Worm (Caenorhabditis elegans) whole organism, young adult: ENCODE data around the gene nol-56.
A peak's percentile ranks its signal among the peaks of the same experiment; 100 is the strongest.

Source experiments
- B0019.2 ChIP-seq: fragments of 200-800 bp; sonication (Bioruptor generic); conservative IDR thresholded peaks from 2 replicates; pipeline ENCODE4 v1.3.6; 2022; ENCODE audit warnings: missing genetic modification reagents, missing genetic modification characterization, missing compliant biosample characterization
- B0035.1 ChIP-seq: sonication (generic microtip); optimal IDR thresholded peaks from 2 replicates; lab custom pipeline; 2016; ENCODE audit warnings: missing genetic modification characterization, mild to moderate bottlenecking, missing compliant biosample characterization, missing genotype, missing genetic modification reagents
- B0336.3 ChIP-seq: fragments of 200-800 bp; sonication (Bioruptor generic); IDR thresholded peaks from 2 replicates; pipeline ENCODE4 v1.3.6; 2022; ENCODE audit warnings: missing genetic modification characterization, missing compliant biosample characterization
- C06A6.2 ChIP-seq: fragments of 200-800 bp; sonication (Bioruptor generic); conservative IDR thresholded peaks from 2 replicates; pipeline ENCODE4 v1.3.6; 2022; ENCODE audit warnings: missing genetic modification characterization, missing compliant biosample characterization
- F22D6.2 ChIP-seq: sonication (generic microtip); optimal IDR thresholded peaks from 2 replicates; lab custom pipeline; 2016; ENCODE audit warnings: mild to moderate bottlenecking, missing genetic modification characterization, missing compliant biosample characterization
- F33H1.4 ChIP-seq: fragments of 200-800 bp; sonication (Bioruptor generic); IDR thresholded peaks from 2 replicates; pipeline ENCODE4 v1.3.6; 2022; ENCODE audit warnings: missing genetic modification reagents, missing genetic modification characterization, missing compliant biosample characterization
- F37B4.10 ChIP-seq: fragments of 200-800 bp; sonication (Bioruptor generic); IDR thresholded peaks from 2 replicates; pipeline ENCODE4 v1.3.6; 2022; ENCODE audit warnings: missing genetic modification characterization, missing compliant biosample characterization
- F39B2.1 ChIP-seq: fragments of 200-800 bp; sonication (Bioruptor generic); IDR thresholded peaks from 2 replicates; pipeline ENCODE4 v1.3.6; 2022; ENCODE audit warnings: missing genetic modification reagents, missing genetic modification characterization, missing compliant biosample characterization
- F52B5.7 ChIP-seq: sonication (generic microtip); optimal IDR thresholded peaks from 2 replicates; lab custom pipeline; 2016; ENCODE audit warnings: mild to moderate bottlenecking, missing genetic modification characterization, missing compliant biosample characterization
- K12H6.12 ChIP-seq: fragments of 200-800 bp; sonication (Bioruptor generic); optimal IDR thresholded peaks from 2 replicates; lab custom pipeline; 2018; ENCODE audit warnings: mild to moderate bottlenecking, missing genetic modification characterization, missing compliant biosample characterization
- Y67H2A.10 ChIP-seq: fragments of 200-800 bp; sonication (Bioruptor generic); conservative IDR thresholded peaks from 2 replicates; pipeline ENCODE4 v1.3.6; 2022; ENCODE audit warnings: missing genetic modification reagents, missing genetic modification characterization, missing compliant biosample characterization
- Y79H2A.3 ChIP-seq: fragments of 200-800 bp; sonication (Bioruptor generic); conservative IDR thresholded peaks from 2 replicates; pipeline ENCODE4 v1.3.6; 2022; ENCODE audit warnings: missing genetic modification reagents, missing genetic modification characterization, missing compliant biosample characterization
- ZK185.1 ChIP-seq: sonication (generic microtip); optimal IDR thresholded peaks from 2 replicates; lab custom pipeline; 2016; ENCODE audit warnings: mild to moderate bottlenecking, missing genetic modification characterization, missing compliant biosample characterization; ENCODE audit not compliant: poor library complexity, severe bottlenecking
- akir-1 ChIP-seq: fragments of 200-800 bp; sonication (Bioruptor generic); optimal IDR thresholded peaks from 2 replicates; lab custom pipeline; 2018; ENCODE audit warnings: mild to moderate bottlenecking, missing genetic modification characterization, moderate library complexity, missing compliant biosample characterization
- aptf-3 ChIP-seq: fragments of 200-800 bp; sonication (Bioruptor generic); IDR thresholded peaks from 2 replicates; pipeline ENCODE4 v1.3.6; 2022; ENCODE audit warnings: missing genetic modification characterization, missing compliant biosample characterization
- athp-1 ChIP-seq: sonication (generic microtip); optimal IDR thresholded peaks from 2 replicates; lab custom pipeline; 2017; ENCODE audit warnings: mild to moderate bottlenecking, missing genetic modification characterization, missing compliant biosample characterization
- attf-5 ChIP-seq: fragments of 200-800 bp; sonication (Bioruptor generic); optimal IDR thresholded peaks from 2 replicates; lab custom pipeline; 2018; ENCODE audit warnings: mild to moderate bottlenecking, missing genetic modification characterization, missing compliant biosample characterization
- bed-1 ChIP-seq: fragments of 200-800 bp; sonication (Bioruptor generic); IDR thresholded peaks from 2 replicates; pipeline ENCODE4 v1.3.6; 2022; ENCODE audit warnings: missing genetic modification reagents, missing genetic modification characterization, missing compliant biosample characterization
- ceh-100 ChIP-seq: fragments of 200-800 bp; sonication (Bioruptor generic); IDR thresholded peaks from 2 replicates; pipeline ENCODE4 v1.3.6; 2022; ENCODE audit warnings: missing genetic modification reagents, missing genetic modification characterization, missing compliant biosample characterization
- ceh-27 ChIP-seq: fragments of 200-800 bp; sonication (Bioruptor generic); optimal IDR thresholded peaks from 2 replicates; lab custom pipeline; 2018; ENCODE audit warnings: mild to moderate bottlenecking, missing genetic modification characterization, moderate library complexity, missing compliant biosample characterization
- ceh-91 ChIP-seq: fragments of 200-800 bp; sonication (Bioruptor generic); IDR thresholded peaks from 2 replicates; pipeline ENCODE4 v1.3.6; 2022; ENCODE audit warnings: missing genetic modification reagents, missing genetic modification characterization, missing compliant biosample characterization
- chd-7 ChIP-seq: sonication (generic microtip); optimal IDR thresholded peaks from 2 replicates; lab custom pipeline; 2016; ENCODE audit warnings: mild to moderate bottlenecking, missing genetic modification characterization, moderate library complexity, missing compliant biosample characterization
- dox-1 ChIP-seq: fragments of 200-800 bp; sonication (Bioruptor generic); IDR thresholded peaks from 2 replicates; pipeline ENCODE4 v1.3.6; 2022; ENCODE audit warnings: missing genetic modification reagents, missing genetic modification characterization, missing compliant biosample characterization
- egl-18 ChIP-seq: fragments of 200-800 bp; sonication (Bioruptor generic); IDR thresholded peaks from 2 replicates; pipeline ENCODE4 v1.3.6; 2022; ENCODE audit warnings: missing genetic modification reagents, missing genetic modification characterization, missing compliant biosample characterization
- egl-44 ChIP-seq: fragments of 200-800 bp; sonication (Bioruptor generic); IDR thresholded peaks from 2 replicates; pipeline ENCODE4 v1.3.6; 2022; ENCODE audit warnings: missing genetic modification reagents, missing genetic modification characterization, missing compliant biosample characterization
- egrh-3 ChIP-seq: fragments of 200-800 bp; sonication (Bioruptor generic); IDR thresholded peaks from 2 replicates; pipeline ENCODE4 v1.3.6; 2022; ENCODE audit warnings: missing genetic modification reagents, missing genetic modification characterization, missing compliant biosample characterization
- ekl-4 ChIP-seq: fragments of 200-800 bp; sonication (Bioruptor generic); IDR thresholded peaks from 2 replicates; pipeline ENCODE4 v1.3.6; 2022; ENCODE audit warnings: missing genetic modification reagents, missing genetic modification characterization, missing compliant biosample characterization
- gei-17 ChIP-seq: fragments of 200-800 bp; sonication (Bioruptor generic); optimal IDR thresholded peaks from 2 replicates; lab custom pipeline; 2018; ENCODE audit warnings: mild to moderate bottlenecking, missing genetic modification characterization, missing compliant biosample characterization
- hmg-1.2 ChIP-seq: fragments of 200-800 bp; sonication (Bioruptor generic); IDR thresholded peaks from 2 replicates; pipeline ENCODE4 v1.3.6; 2022; ENCODE audit warnings: missing genetic modification reagents, missing genetic modification characterization, missing compliant biosample characterization
- hrde-1 ChIP-seq: sonication (generic microtip); optimal IDR thresholded peaks from 2 replicates; lab custom pipeline; 2016; ENCODE audit warnings: missing genetic modification characterization, mild to moderate bottlenecking, missing compliant biosample characterization, moderate library complexity, missing genotype, missing genetic modification reagents, borderline replicate concordance
- hsf-1 ChIP-seq: fragments of 200-800 bp; sonication (Bioruptor generic); IDR thresholded peaks from 2 replicates; pipeline ENCODE4 v1.3.6; 2022; ENCODE audit warnings: missing genetic modification reagents, missing genetic modification characterization, missing compliant biosample characterization
- let-526 ChIP-seq: fragments of 200-800 bp; sonication (Bioruptor generic); IDR thresholded peaks from 2 replicates; pipeline ENCODE4 v1.3.6; 2022; ENCODE audit warnings: missing genetic modification reagents, missing genetic modification characterization, missing compliant biosample characterization
- lin-35 ChIP-seq, 3 experiments: fragments of 150-350 bp in 2 of 3; sonication (generic microtip) in 1 of 3; optimal IDR thresholded peaks; 2 replicates each; lab custom pipeline; 2014 to 2018; ENCODE audit warnings: missing biosample characterization in 3 of 3, missing genetic modification characterization in 3 of 3, missing genetic modification reagents in 3 of 3
- lir-1 ChIP-seq: fragments of 200-800 bp; sonication (Bioruptor generic); conservative IDR thresholded peaks from 2 replicates; pipeline ENCODE4 v1.3.6; 2022; ENCODE audit warnings: missing genetic modification reagents, missing genetic modification characterization, missing compliant biosample characterization
- lsl-1 ChIP-seq: fragments of 200-800 bp; sonication (Bioruptor generic); optimal IDR thresholded peaks from 2 replicates; lab custom pipeline; 2018; ENCODE audit warnings: mild to moderate bottlenecking, missing genetic modification characterization, moderate library complexity, missing compliant biosample characterization
- madf-3 ChIP-seq: fragments of 200-800 bp; sonication (Bioruptor generic); IDR thresholded peaks from 2 replicates; pipeline ENCODE4 v1.3.6; 2022; ENCODE audit warnings: missing genetic modification reagents, missing genetic modification characterization, missing compliant biosample characterization
- madf-8 ChIP-seq: fragments of 200-800 bp; sonication (Bioruptor generic); conservative IDR thresholded peaks from 2 replicates; pipeline ENCODE4 v1.3.6; 2022; ENCODE audit warnings: missing genetic modification reagents, missing genetic modification characterization, missing compliant biosample characterization
- nfyb-1 ChIP-seq: fragments of 200-800 bp; sonication (Bioruptor generic); IDR thresholded peaks from 2 replicates; pipeline ENCODE4 v1.3.6; 2022; ENCODE audit warnings: missing genetic modification reagents, missing genetic modification characterization, missing compliant biosample characterization
- nhr-120 ChIP-seq: fragments of 200-800 bp; sonication (Bioruptor generic); IDR thresholded peaks from 2 replicates; pipeline ENCODE4 v1.3.6; 2022; ENCODE audit warnings: missing genetic modification characterization, missing compliant biosample characterization
- rec-8 ChIP-seq, 2 experiments: sonication (generic microtip); optimal IDR thresholded peaks; 2 replicates each; lab custom pipeline; 2016; ENCODE audit warnings: mild to moderate bottlenecking in 2 of 2, missing genetic modification characterization in 2 of 2, missing genetic modification reagents in 2 of 2, missing genotype in 2 of 2, missing biosample characterization in 1 of 2, missing compliant biosample characterization in 1 of 2, moderate library complexity in 1 of 2
- repo-1 ChIP-seq: sonication (generic microtip); optimal IDR thresholded peaks from 2 replicates; lab custom pipeline; 2017; ENCODE audit warnings: mild to moderate bottlenecking, missing genetic modification characterization, missing compliant biosample characterization
- snpc-3.4 ChIP-seq: sonication (generic microtip); optimal IDR thresholded peaks from 2 replicates; lab custom pipeline; 2017; ENCODE audit warnings: missing genetic modification characterization, mild to moderate bottlenecking, missing compliant biosample characterization, antibody characterized with exemption, moderate library complexity, missing genotype, missing genetic modification reagents
- somi-1 ChIP-seq: fragments of 200-800 bp; sonication (Bioruptor generic); optimal IDR thresholded peaks from 2 replicates; lab custom pipeline; 2018; ENCODE audit warnings: mild to moderate bottlenecking, missing genetic modification characterization, missing compliant biosample characterization
- tbp1 ChIP-seq: fragments of 200-800 bp; sonication (Bioruptor generic); optimal IDR thresholded peaks from 2 replicates; lab custom pipeline; 2018; ENCODE audit warnings: mild to moderate bottlenecking, missing genetic modification characterization, missing compliant biosample characterization
- tlf-1 ChIP-seq: fragments of 200-800 bp; sonication (Bioruptor generic); optimal IDR thresholded peaks from 2 replicates; lab custom pipeline; 2018; ENCODE audit warnings: mild to moderate bottlenecking, missing genetic modification characterization, missing compliant biosample characterization
- unc-130 ChIP-seq: sonication (generic microtip); optimal IDR thresholded peaks from 2 replicates; lab custom pipeline; 2016; ENCODE audit warnings: missing genetic modification reagents, missing genetic modification characterization, missing compliant biosample characterization

The nol-56 gene

ce11 chrV:10342904-10343303, 9.9 kb downstream of the nol-56 start, which contains the start of gene K07C5.3 (continued):
- TF ChIP-seq ceh-27 (GFP tag; lab: Kevin White, UChicago): no peak
- TF ChIP-seq unc-130 (GFP tag; lab: Kevin White, UChicago): no peak
- TF ChIP-seq ZK185.1 (tag; lab: Kevin White, UChicago): no peak
- no peak for TF ChIP-seq Y67H2A.10 (GFP tag; lab: Robert Waterston, UW)
- TF ChIP-seq B0336.3 (GFP tag; lab: Robert Waterston, UW): 0 out of 2 replicates have a peak, but pooled peaks have one; percentile 11
- TF ChIP-seq athp-1 (tag; lab: Kevin White, UChicago): peak; percentile 74
- no peak for TF ChIP-seq nhr-120
- peak; percentile 63 for TF ChIP-seq hsf-1 (GFP tag; lab: Robert Waterston, UW)
- TF ChIP-seq madf-3: peak; percentile 76
- TF ChIP-seq egrh-3 (GFP tag; lab: Robert Waterston, UW): no peak
- TF ChIP-seq F22D6.2: no peak
- TF ChIP-seq akir-1: no peak
- no peak for TF ChIP-seq B0019.2 (GFP tag; lab: Robert Waterston, UW)
- TF ChIP-seq chd-7 (tag; lab: Kevin White, UChicago): peak; percentile 38
- no peak for TF ChIP-seq rec-8 (tag; optimal IDR thresholded peaks at IDR 0.05; lab: Kevin White, UChicago)
- TF ChIP-seq snpc-3.4: no peak
- TF ChIP-seq, all 124 proteins: peak for 19

DNA sequence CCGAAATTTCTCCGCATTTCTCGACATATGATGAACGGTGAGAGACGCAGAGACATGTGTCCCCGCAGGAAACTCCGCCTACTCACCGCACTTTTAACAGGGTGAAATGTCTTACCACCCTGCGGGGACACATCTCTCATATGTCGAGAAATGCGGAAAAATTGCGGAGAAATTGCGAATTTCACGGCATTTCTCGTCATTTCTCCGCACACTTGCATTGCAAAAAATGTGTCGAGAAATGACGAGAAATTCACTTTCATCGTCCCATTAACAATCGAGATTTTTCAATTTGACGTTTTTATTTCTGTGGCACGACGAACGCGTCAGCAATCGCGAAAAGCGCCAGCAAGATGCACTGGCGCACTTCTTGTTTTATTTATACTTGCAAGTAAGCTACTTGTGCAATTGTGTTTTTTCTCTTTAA, 10.9 kb downstream of the nol-56 start, which contains the start of gene K07C5.13:
TSS of gene K07C5.13 (plus strand) at position 151 of the 424 bp plus-strand sequence.
- TF ChIP-seq gei-17 (GFP tag; lab: Kevin White, UChicago) (peak; percentile 70), F37B4.10 (GFP tag; lab: Robert Waterston, UW) (peak; percentile 99), hrde-1 (tag; lab: Kevin White, UChicago) (peak; percentile 29), attf-5 (GFP tag; lab: Kevin White, UChicago) (peak; percentile 68), egl-18 (GFP tag; lab: Robert Waterston, UW) (peak; percentile 82), F33H1.4 (GFP tag; lab: Robert Waterston, UW) (peak; percentile 68), B0035.1 (tag; lab: Kevin White, UChicago) (peak; percentile 67), nfyb-1 (peak; percentile 95), aptf-3 (GFP tag; lab: Robert Waterston, UW) (peak; percentile 81; the same call in 1 of the 2 replicates), F52B5.7 (tag; lab: Kevin White, UChicago) (peak; percentile 54), unc-130 (GFP tag; lab: Kevin White, UChicago) (peak; percentile 43), Y67H2A.10 (GFP tag; lab: Robert Waterston, UW) (peak; percentile 52; the same call in 1 of the 2 replicates), repo-1 (tag; lab: Kevin White, UChicago) (peak; percentile 83), C06A6.2 (GFP tag; lab: Robert Waterston, UW) (peak; percentile 93), dox-1 (GFP tag; lab: Robert Waterston, UW) (peak; percentile 99), somi-1 (GFP tag; lab: Kevin White, UChicago) (peak; percentile 67), ceh-91 (GFP tag; lab: Robert Waterston, UW) (peak; percentile 89), ceh-27 (GFP tag; lab: Kevin White, UChicago) (peak; percentile 42), hmg-1.2 (GFP tag; lab: Robert Waterston, UW) (peak; percentile 83), egl-44 (GFP tag; lab: Robert Waterston, UW) (peak; percentile 89; the same call in 1 of the 2 replicates), ceh-100 (GFP tag; lab: Robert Waterston, UW) (peak; percentile 67), F39B2.1 (GFP tag; lab: Robert Waterston, UW) (peak; percentile 100), Y79H2A.3 (peak; percentile 86), tbp1 (GFP tag; lab: Kevin White, UChicago) (peak; percentile 73), ekl-4 (GFP tag; lab: Robert Waterston, UW) (peak; percentile 95), madf-8 (GFP tag; lab: Robert Waterston, UW) (peak; percentile 40; the same call in 1 of the 2 replicates), tlf-1 (GFP tag; lab: Kevin White, UChicago) (peak; percentile 70), let-526 (peak; percentile 76; the same call in 1 of the 2 replicates), hsf-1 (GFP tag; lab: Robert Waterston, UW) (peak; percentile 84), lir-1 (GFP tag; lab: Robert Waterston, UW) (peak; percentile 87), lsl-1 (peak; percentile 51), K12H6.12 (tag; lab: Kevin White, UChicago) (peak; percentile 23), bed-1 (GFP tag; lab: Robert Waterston, UW) (0 out of 2 replicates have a peak, but pooled peaks have one; percentile 51), lin-35 (GFP tag; optimal IDR thresholded peaks at IDR 0.05; lab: Kevin White, UChicago) (peak in 1 of 3 experiments; percentile 57)
